Worm (Caenorhabditis elegans) whole organism, midembryonic: ENCODE data around the gene Y6E2A.5.

Experiments
- klf-2 ChIP-seq: fragments of 200-800 bp; sonication (Bioruptor generic); conservative IDR thresholded peaks from 2 replicates; pipeline ENCODE4 v1.3.6; 2022; ENCODE audit warnings: missing genetic modification reagents, missing genetic modification characterization, missing compliant biosample characterization
- ref-1 ChIP-seq: fragments of 200-800 bp; sonication (Bioruptor generic); conservative IDR thresholded peaks from 2 replicates; pipeline ENCODE4 v1.3.6; 2022; ENCODE audit warnings: missing genetic modification reagents, missing genetic modification characterization, missing compliant biosample characterization

DNA sequence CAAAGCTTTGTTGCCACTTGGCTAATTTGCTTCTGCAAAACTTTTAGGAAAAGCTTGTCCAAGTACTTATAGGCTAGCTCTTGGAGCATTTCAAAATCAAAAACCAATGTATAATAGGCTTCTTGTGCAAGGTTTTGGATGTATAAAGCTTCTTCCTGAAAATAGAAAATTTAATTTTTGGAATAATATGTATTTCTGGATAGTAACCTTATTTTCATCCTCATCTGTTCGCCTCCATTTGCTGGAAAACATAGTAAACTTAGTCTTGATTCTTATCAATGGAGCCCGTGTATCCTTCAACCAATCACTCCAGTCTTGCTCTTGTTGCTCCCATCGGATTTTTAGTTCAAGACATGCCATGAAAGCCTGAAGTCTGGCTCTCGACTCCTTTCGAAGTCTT, 1.8 kb downstream of the Y6E2A.5 start, which contains the start of gene Y6E2A.4:
- TF ChIP-seq klf-2 (GFP tag; lab: Robert Waterston, UW) (no peak), ref-1 (GFP tag; lab: Robert Waterston, UW) (no peak)
